Fruit fly (Drosophila melanogaster) whole organism, wandering third instar larva: ENCODE data around the gene CG32054.

ENCODE experiments used
- Dfd ChIP-seq: fragments of >200 bp; optimal IDR thresholded peaks from 2 replicates; lab custom pipeline; 2017; ENCODE audit warnings: missing biosample characterization, missing genetic modification characterization
- GATAd ChIP-seq: sonication (Bioruptor generic); optimal IDR thresholded peaks from 2 replicates; lab custom pipeline; 2016; ENCODE audit warnings: missing biosample characterization, missing genetic modification characterization
- HLH106 ChIP-seq: fragments of 200-800 bp; optimal IDR thresholded peaks from 3 replicates; lab custom pipeline; 2019; ENCODE audit warnings: missing biosample characterization, mild to moderate bottlenecking, missing genetic modification characterization, moderate library complexity
- Mio ChIP-seq: sonication (Bioruptor generic); optimal IDR thresholded peaks from 2 replicates; lab custom pipeline; 2016; ENCODE audit warnings: missing biosample characterization, missing genetic modification characterization
- ey ChIP-seq: fragments of 200-800 bp; sonication (Bioruptor generic); optimal IDR thresholded peaks from 2 replicates; lab custom pipeline; 2016; ENCODE audit warnings: missing biosample characterization, missing genetic modification characterization
- foxo ChIP-seq, 2 experiments: fragments of 200-800 bp; sonication (Bioruptor generic); optimal IDR thresholded peaks; 2 replicates in 1 of 2; 3 replicates in 1 of 2; lab custom pipeline; 2016 to 2017; ENCODE audit warnings: missing biosample characterization in 2 of 2, missing genetic modification characterization in 2 of 2
- fru ChIP-seq: fragments of 200-800 bp; sonication (Bioruptor generic); optimal IDR thresholded peaks from 3 replicates; lab custom pipeline; 2016; ENCODE audit warnings: missing biosample characterization, mild to moderate bottlenecking, missing genetic modification characterization
- jim ChIP-seq: fragments of 175-275, 200-325 bp; sonication (Bioruptor generic); optimal IDR thresholded peaks from 2 replicates; lab custom pipeline; 2016; ENCODE audit warnings: missing biosample characterization, mild to moderate bottlenecking, missing genetic modification characterization
- psq ChIP-seq: fragments of 200-800 bp; sonication (Bioruptor generic); optimal IDR thresholded peaks from 3 replicates; lab custom pipeline; 2017; ENCODE audit warnings: missing biosample characterization, mild to moderate bottlenecking, missing genetic modification characterization, moderate library complexity
- rgr ChIP-seq: fragments of 200-800 bp; sonication (Bioruptor generic); optimal IDR thresholded peaks from 3 replicates; lab custom pipeline; 2016; ENCODE audit warnings: missing biosample characterization, mild to moderate bottlenecking, missing genetic modification characterization
- usp ChIP-seq: fragments of >200 bp; optimal IDR thresholded peaks from 2 replicates; lab custom pipeline; 2017; ENCODE audit warnings: missing biosample characterization, missing genetic modification characterization
- woc ChIP-seq: sonication (Bioruptor generic); optimal IDR thresholded peaks from 2 replicates; lab custom pipeline; 2016; ENCODE audit warnings: missing biosample characterization, mild to moderate bottlenecking, missing genetic modification characterization

CG32054 gene

dm6 chr3L:10078551-10078950 is 16.0 kb downstream of the CG32054 start:
- TF ChIP-seq HLH106 (tag; lab: Kevin White, UChicago) (no peak), psq (GFP tag; lab: Kevin White, UChicago) (no peak), rgr (GFP tag; lab: Kevin White, UChicago) (no peak), fru (GFP tag; lab: Kevin White, UChicago) (no peak), ey (no peak), Dfd (no peak), Mio (GFP tag; lab: Kevin White, UChicago) (no peak), usp (GFP tag; lab: Kevin White, UChicago) (no peak)

- no peak for TF ChIP-seq GATAd (GFP tag; lab: Kevin White, UChicago)
- no peak for TF ChIP-seq jim (GFP tag; lab: Kevin White, UChicago)
- TF ChIP-seq woc (GFP tag; lab: Kevin White, UChicago) = no peak
- TF ChIP-seq foxo (GFP tag; optimal IDR thresholded peaks at IDR 0.05; lab: Kevin White, UChicago) = no peak
- no peak for TF ChIP-seq HLH106 (tag; lab: Kevin White, UChicago)
These were observed 42.0 kb downstream of the CG32054 start for dm6 chr3L:10052586-10052985.
